Fruit fly (Drosophila melanogaster) whole organism, prepupa: ENCODE results near the gene RpS29.

Experiments used
- CG11902 ChIP-seq: fragments of 200-800 bp; sonication (Bioruptor generic); optimal IDR thresholded peaks from 3 replicates; lab custom pipeline; 2016; ENCODE audit warnings: missing biosample characterization, missing genetic modification characterization
- CG15336 ChIP-seq: fragments of 200-800 bp; sonication (Bioruptor generic); IDR thresholded peaks from 2 replicates; pipeline ENCODE4 v1.3.6; 2022; ENCODE audit warnings: missing biosample characterization, missing genetic modification characterization
- CG1621 ChIP-seq: fragments of 200-800 bp; sonication (Bioruptor generic); optimal IDR thresholded peaks from 3 replicates; lab custom pipeline; 2018; ENCODE audit warnings: missing biosample characterization, mild to moderate bottlenecking, missing genetic modification characterization
- CG16779 ChIP-seq: fragments of 200-800 bp; sonication (Bioruptor generic); optimal IDR thresholded peaks from 3 replicates; lab custom pipeline; 2017; ENCODE audit warnings: missing biosample characterization, mild to moderate bottlenecking, missing genetic modification characterization
- CG3032 ChIP-seq: fragments of 200-800 bp; optimal IDR thresholded peaks from 2 replicates; lab custom pipeline; 2019; ENCODE audit warnings: missing biosample characterization, mild to moderate bottlenecking, missing genetic modification characterization, moderate library complexity
- CG32006 ChIP-seq: fragments of 200-800 bp; sonication (Bioruptor generic); optimal IDR thresholded peaks from 3 replicates; lab custom pipeline; 2017; ENCODE audit warnings: missing biosample characterization, mild to moderate bottlenecking, missing genetic modification characterization
- CG3919 ChIP-seq: fragments of 200-800 bp; sonication (Bioruptor generic); optimal IDR thresholded peaks from 3 replicates; lab custom pipeline; 2016; ENCODE audit warnings: missing biosample characterization, missing genetic modification characterization
- CG6163 ChIP-seq: fragments of 200-800 bp; sonication (Bioruptor generic); IDR thresholded peaks from 3 replicates; pipeline ENCODE4 v1.3.6; 2022; ENCODE audit warnings: missing biosample characterization, missing genetic modification characterization
- CG6276 ChIP-seq: fragments of 200-800 bp; sonication (Bioruptor generic); optimal IDR thresholded peaks from 2 replicates; lab custom pipeline; 2017; ENCODE audit warnings: missing biosample characterization, mild to moderate bottlenecking, missing genetic modification characterization
- CG6808 ChIP-seq: fragments of 200-800 bp; sonication (Bioruptor generic); optimal IDR thresholded peaks from 3 replicates; lab custom pipeline; 2017; ENCODE audit warnings: missing biosample characterization, missing genetic modification characterization, mild to moderate bottlenecking, moderate library complexity, missing genetic modification reagents
- CG7368 ChIP-seq: fragments of 200-800 bp; sonication (Bioruptor generic); optimal IDR thresholded peaks from 3 replicates; lab custom pipeline; 2016; ENCODE audit warnings: missing biosample characterization, missing genetic modification characterization
- CG8119 ChIP-seq: fragments of 200-800 bp; sonication (Bioruptor generic); IDR thresholded peaks from 3 replicates; pipeline ENCODE4 v1.3.6; 2022; ENCODE audit warnings: missing biosample characterization, missing genetic modification characterization
- Eip78C ChIP-seq: fragments of 200-800 bp; sonication (Bioruptor generic); peaks from one replicate; lab custom pipeline; 2016; ENCODE audit warnings: missing biosample characterization, missing genetic modification characterization
- Eip93F ChIP-seq: fragments of 200-800 bp; sonication (Bioruptor generic); optimal IDR thresholded peaks from 2 replicates; lab custom pipeline; 2016; ENCODE audit warnings: missing biosample characterization, mild to moderate bottlenecking, missing genetic modification characterization
- Ets96B ChIP-seq: fragments of 200-800 bp; optimal IDR thresholded peaks from 2 replicates; lab custom pipeline; 2019; ENCODE audit warnings: missing biosample characterization, mild to moderate bottlenecking, missing genetic modification characterization, moderate library complexity
- Lpt ChIP-seq: fragments of 200-800 bp; sonication (Bioruptor generic); optimal IDR thresholded peaks from 3 replicates; lab custom pipeline; 2016; ENCODE audit warnings: missing biosample characterization, missing genetic modification characterization
- Smox ChIP-seq: fragments of 200-800 bp; sonication (Bioruptor generic); optimal IDR thresholded peaks from 3 replicates; lab custom pipeline; 2016; ENCODE audit warnings: missing biosample characterization, missing genetic modification characterization
- Sox102F ChIP-seq: fragments of 200-800 bp; sonication (Bioruptor generic); optimal IDR thresholded peaks from 2 replicates; lab custom pipeline; 2016; ENCODE audit warnings: missing biosample characterization, mild to moderate bottlenecking, missing genetic modification characterization
- Sox15 ChIP-seq: fragments of 200-800 bp; sonication (Bioruptor generic); optimal IDR thresholded peaks from 3 replicates; lab custom pipeline; 2016; ENCODE audit warnings: missing biosample characterization, missing genetic modification characterization
- acj6 ChIP-seq: fragments of 200-800 bp; sonication (Bioruptor generic); optimal IDR thresholded peaks from 3 replicates; lab custom pipeline; 2016; ENCODE audit warnings: missing biosample characterization, missing genetic modification characterization
- cyc ChIP-seq: fragments of 200-800 bp; sonication (Bioruptor generic); optimal IDR thresholded peaks from 3 replicates; lab custom pipeline; 2016; ENCODE audit warnings: missing biosample characterization, missing genetic modification characterization
- dac ChIP-seq: fragments of 200-800 bp; sonication (Bioruptor generic); optimal IDR thresholded peaks from 2 replicates; lab custom pipeline; 2017; ENCODE audit warnings: missing biosample characterization, mild to moderate bottlenecking, missing genetic modification characterization
- dsx ChIP-seq: fragments of 200-800 bp; optimal IDR thresholded peaks from 3 replicates; lab custom pipeline; 2019; ENCODE audit warnings: missing biosample characterization, mild to moderate bottlenecking, missing genetic modification characterization, moderate library complexity; ENCODE audit not compliant: poor library complexity, severe bottlenecking
- eg ChIP-seq: fragments of 200-800 bp; sonication (Bioruptor generic); IDR thresholded peaks from 3 replicates; pipeline ENCODE4 v1.3.6; 2022; ENCODE audit warnings: missing biosample characterization, missing genetic modification characterization
- esn ChIP-seq: fragments of 200-800 bp; sonication (Bioruptor generic); optimal IDR thresholded peaks from 2 replicates; lab custom pipeline; 2016; ENCODE audit warnings: missing biosample characterization, mild to moderate bottlenecking, missing genetic modification characterization, moderate library complexity
- fd59A ChIP-seq: fragments of 200-800 bp; sonication (Bioruptor generic); optimal IDR thresholded peaks from 2 replicates; lab custom pipeline; 2017; ENCODE audit warnings: missing biosample characterization, mild to moderate bottlenecking, missing genetic modification characterization, missing genetic modification reagents
- fd85E ChIP-seq: fragments of 200-800 bp; sonication (Bioruptor generic); optimal IDR thresholded peaks from 3 replicates; lab custom pipeline; 2016; ENCODE audit warnings: missing biosample characterization, missing genetic modification characterization
- salr ChIP-seq, 2 experiments: fragments of 200-800 bp; sonication (Bioruptor generic); optimal IDR thresholded peaks; 3 replicates each; lab custom pipeline; 2016 to 2018; ENCODE audit warnings: missing biosample characterization in 2 of 2, missing genetic modification characterization in 2 of 2, mild to moderate bottlenecking in 1 of 2
- svp ChIP-seq: fragments of 200-800 bp; sonication (Bioruptor generic); peaks from one replicate; lab custom pipeline; 2016; ENCODE audit warnings: missing biosample characterization, missing genetic modification characterization
- topi ChIP-seq: fragments of 200-800 bp; sonication (Bioruptor generic); optimal IDR thresholded peaks from 3 replicates; lab custom pipeline; 2016; ENCODE audit warnings: missing biosample characterization, missing genetic modification characterization
- vri ChIP-seq: fragments of 200-800 bp; sonication (Bioruptor generic); optimal IDR thresholded peaks from 3 replicates; lab custom pipeline; 2016; ENCODE audit warnings: missing biosample characterization, mild to moderate bottlenecking, missing genetic modification characterization

The RpS29 gene

dm6 chr3R:9777941-9778360 lies at the start of gene RpS29 (continued):
- TF ChIP-seq Sox15 (peak; percentile 33), fd59A (GFP tag; lab: Kevin White, UChicago) (no peak)
- TF ChIP-seq, all 60 proteins: peak for 38

DNA sequence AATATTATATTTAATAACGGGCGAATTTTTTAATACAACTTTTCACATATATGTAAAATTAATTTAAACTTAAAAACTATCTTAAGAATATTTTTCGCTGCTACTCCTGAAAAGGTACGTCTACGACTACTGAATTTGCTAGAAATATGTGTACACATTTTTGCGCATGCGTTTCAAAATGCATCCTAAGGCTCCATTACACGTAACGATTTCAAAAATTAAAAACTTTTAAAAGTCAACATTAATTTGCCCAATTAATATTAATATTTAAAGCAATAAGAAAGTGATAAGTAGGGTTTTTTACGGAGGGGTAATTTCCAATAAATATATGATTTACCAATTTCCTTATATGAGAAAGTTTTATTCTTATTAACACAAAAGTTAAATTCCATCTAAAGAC lies 47.1 kb upstream of the RpS29 start, which contains the start of gene FoxP:
TSS of gene FoxP (minus strand) at position 89 of the 400 bp plus-strand sequence.
- TF ChIP-seq CG15336 (GFP tag; lab: Robert Waterston, UW) (no peak), Ets96B (no peak), salr (GFP tag; optimal IDR thresholded peaks at IDR 0.05; lab: Kevin White, UChicago) (no peak)

dm6 chr3R:9733150-9733549 lies 44.7 kb upstream of the RpS29 start, which contains the start of gene alphaTub85E:
Gene alphaTub85E (minus strand): TSS chr3R:9733250.
- no peak for TF ChIP-seq fd85E (GFP tag; lab: Kevin White, UChicago)
- no peak for TF ChIP-seq Eip93F
- TF ChIP-seq CG32006 (GFP tag; lab: Kevin White, UChicago), result no peak
- TF ChIP-seq Sox102F (GFP tag; lab: Kevin White, UChicago), result no peak
- TF ChIP-seq CG8119 (GFP tag; lab: Robert Waterston, UW), result no peak
- TF ChIP-seq CG7368 (GFP tag; lab: Kevin White, UChicago), result no peak
- no peak for TF ChIP-seq acj6 (GFP tag; lab: Kevin White, UChicago)
- TF ChIP-seq CG16779 (tag; lab: Kevin White, UChicago), result no peak
- no peak for TF ChIP-seq CG3919 (GFP tag; lab: Kevin White, UChicago)

dm6 chr3R:9735151-9735550 lies 42.7 kb upstream of the RpS29 start:
- TF ChIP-seq svp (GFP tag; lab: Kevin White, UChicago) (peak; percentile 54), dsx (GFP tag; lab: Kevin White, UChicago) (no peak)

- TF ChIP-seq CG1621 (tag; lab: Kevin White, UChicago), result no peak
- no peak for TF ChIP-seq CG16779 (tag; lab: Kevin White, UChicago)
- no peak for TF ChIP-seq acj6 (GFP tag; lab: Kevin White, UChicago)
- no peak for TF ChIP-seq Eip78C (GFP tag; lab: Kevin White, UChicago)
- TF ChIP-seq eg (GFP tag; lab: Robert Waterston, UW), result no peak
- no peak for TF ChIP-seq cyc (GFP tag; lab: Kevin White, UChicago)
- no peak for TF ChIP-seq dac (GFP tag; lab: Kevin White, UChicago)
- TF ChIP-seq topi (GFP tag; lab: Kevin White, UChicago), result no peak
- no peak for TF ChIP-seq CG11902 (GFP tag; lab: Kevin White, UChicago)
- TF ChIP-seq CG6808, result no peak
- no peak for TF ChIP-seq Sox102F (GFP tag; lab: Kevin White, UChicago)
- TF ChIP-seq vri, result no peak
- TF ChIP-seq esn (GFP tag; lab: Kevin White, UChicago), result no peak
- TF ChIP-seq Ets96B, result no peak
- no peak for TF ChIP-seq Lpt (GFP tag; lab: Kevin White, UChicago)
- TF ChIP-seq CG3032 (tag; lab: Kevin White, UChicago), result no peak
- no peak for TF ChIP-seq CG6276 (GFP tag; lab: Kevin White, UChicago)
Observed at dm6 chr3R:9739793-9740192, 38.0 kb upstream of the RpS29 start, which contains the start of gene side-VII. Gene side-VII (minus strand): TSS chr3R:9739979.

DNA sequence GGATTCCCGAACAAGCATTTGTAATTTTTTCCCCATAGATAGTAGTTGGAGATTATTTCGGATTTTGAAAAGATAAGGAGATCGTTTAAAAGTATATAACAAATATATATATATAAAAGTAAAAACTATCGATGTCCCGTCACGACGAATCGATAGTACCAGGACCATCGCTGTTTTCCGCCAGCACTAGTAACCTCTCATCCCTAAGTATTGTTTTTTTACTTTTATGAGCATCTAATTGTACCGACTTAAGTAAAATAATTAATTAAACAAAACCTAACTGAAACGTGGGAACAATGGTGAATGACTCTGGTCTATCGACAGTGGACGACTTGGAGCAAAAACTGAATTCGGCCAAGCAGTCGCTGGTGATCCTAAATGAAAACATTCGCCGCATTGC lies 37.1 kb upstream of the RpS29 start, which contains the start of gene Pnn:
TSS of gene Pnn (plus strand) at position 187 of the 400 bp plus-strand sequence.
- TF ChIP-seq Smox (GFP tag; lab: Kevin White, UChicago) (no peak), CG32006 (GFP tag; lab: Kevin White, UChicago) (no peak), CG6163 (GFP tag; lab: Robert Waterston, UW) (no peak), CG6808 (no peak), Eip78C (GFP tag; lab: Kevin White, UChicago) (peak; percentile 43), acj6 (GFP tag; lab: Kevin White, UChicago) (no peak)
